Worm (Caenorhabditis elegans): Measurements from ENCODE around the gene C18G1.1.

The C18G1.1 gene

DNA sequence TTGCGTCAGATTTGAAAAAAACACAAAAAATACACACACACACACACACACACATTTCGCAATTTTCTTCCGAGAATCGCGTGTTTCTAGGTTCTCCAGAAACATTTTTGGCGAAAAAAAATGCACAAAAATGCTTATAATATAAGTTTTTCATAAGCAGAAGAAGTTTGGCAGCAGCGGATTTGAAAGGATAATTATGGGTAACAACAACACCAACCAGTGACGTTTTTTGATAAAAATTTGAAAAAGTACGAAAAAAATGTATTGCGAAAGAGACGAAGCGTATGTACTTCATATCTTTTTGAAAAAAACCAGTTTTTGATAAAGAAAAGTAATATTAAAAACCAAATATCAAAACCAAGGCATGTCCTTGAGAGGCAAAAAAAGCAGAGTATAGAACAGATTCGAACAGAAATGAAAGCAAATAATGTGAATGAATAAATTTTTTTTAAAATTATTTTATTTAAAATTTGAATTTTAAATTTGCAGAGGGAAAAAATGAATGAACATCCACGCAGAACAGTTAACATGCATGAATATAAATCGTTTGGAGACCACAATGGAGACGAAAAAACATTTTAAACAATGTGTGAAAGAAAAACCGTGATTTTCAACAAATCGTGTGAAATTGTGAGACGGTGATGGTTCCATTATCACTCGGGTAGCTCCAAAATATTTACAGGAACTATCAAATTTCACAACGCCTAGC lies 46.1 kb downstream of the C18G1.1 start (continued):
- TF ChIP-seq lin-35 (GFP tag; optimal IDR thresholded peaks at IDR 0.05) (peak in 1 of 3 experiments; percentile 3), ZK185.1 (tag; optimal IDR thresholded peaks at IDR 0.05; ENCODE audit: poor library complexity, severe bottlenecking) (peak; percentile 68), nhr-90 (tag; optimal IDR thresholded peaks at IDR 0.05) (no peak), akir-1 (GFP tag; optimal IDR thresholded peaks at IDR 0.05) (no peak), somi-1 (GFP tag; optimal IDR thresholded peaks at IDR 0.05) (peak; percentile 57), madf-3 (GFP tag; IDR thresholded peaks at IDR 0.05) (0 out of 2 replicates have a peak, but pooled peaks have one; percentile 1), F39B2.1 (GFP tag; IDR thresholded peaks at IDR 0.05) (no peak), T26A5.8 (tag; optimal IDR thresholded peaks at IDR 0.05) (peak; percentile 32), hlh-26 (GFP tag; conservative IDR thresholded peaks at IDR 0.05) (no peak), hsf-1 (GFP tag; IDR thresholded peaks at IDR 0.05) (peak; percentile 48; the same call in 1 of the 2 replicates), tbp1 (GFP tag; optimal IDR thresholded peaks at IDR 0.05) (peak; percentile 3), F33H1.4 (GFP tag; IDR thresholded peaks at IDR 0.05) (no peak), F57A8.1 (GFP tag; optimal IDR thresholded peaks at IDR 0.05) (no peak), B0035.1 (tag; optimal IDR thresholded peaks at IDR 0.05) (no peak), tbx-9 (tag; optimal IDR thresholded peaks at IDR 0.05; ENCODE audit: borderline replicate concordance) (peak; percentile 25), athp-1 (tag; optimal IDR thresholded peaks at IDR 0.05) (peak; percentile 91), lin-40 (tag; optimal IDR thresholded peaks at IDR 0.05) (peak; percentile 66), ztf-28 (GFP tag; IDR thresholded peaks at IDR 0.05) (no peak), nfyb-1 (GFP tag; IDR thresholded peaks at IDR 0.05) (peak; percentile 85), rec-8 (tag; optimal IDR thresholded peaks at IDR 0.05) (peak; percentile 7 to 43), lsy-27 (tag; optimal IDR thresholded peaks at IDR 0.05; ENCODE audit: borderline replicate concordance, insufficient read depth) (no peak), snpc-1.3 (tag; optimal IDR thresholded peaks at IDR 0.05; ENCODE audit: insufficient read depth) (no peak), madf-6 (GFP tag; IDR thresholded peaks at IDR 0.05) (peak; percentile 44), aptf-2 (GFP tag; conservative IDR thresholded peaks at IDR 0.05) (no peak), Y67H2A.10 (GFP tag; conservative IDR thresholded peaks at IDR 0.05) (no peak), F57C9.4 (tag; optimal IDR thresholded peaks at IDR 0.05) (peak; percentile 83), ekl-4 (GFP tag; IDR thresholded peaks at IDR 0.05) (peak; percentile 7; the same call in 1 of the 2 replicates), hlh-12 (tag; optimal IDR thresholded peaks at IDR 0.05) (no peak), let-526 (GFP tag; IDR thresholded peaks at IDR 0.05) (no peak), lin-54 (GFP tag; optimal IDR thresholded peaks at IDR 0.05) (peak; percentile 54), die-1 (tag; optimal IDR thresholded peaks at IDR 0.05) (peak; percentile 43), lag-1 (GFP tag; IDR thresholded peaks at IDR 0.05) (no peak), bed-2 (GFP tag; IDR thresholded peaks at IDR 0.05) (no peak), C06A6.2 (GFP tag; conservative IDR thresholded peaks at IDR 0.05) (peak; percentile 46), egl-44 (GFP tag; IDR thresholded peaks at IDR 0.05) (no peak), hrde-1 (tag; optimal IDR thresholded peaks at IDR 0.05; ENCODE audit: borderline replicate concordance) (peak; percentile 62), Y95B8A.8 (GFP tag; IDR thresholded peaks at IDR 0.05) (0 out of 2 replicates have a peak, but pooled peaks have one; percentile 48), F10E7.11 (tag; optimal IDR thresholded peaks at IDR 0.05) (peak; percentile 92), nhr-27 (tag; optimal IDR thresholded peaks at IDR 0.05) (no peak), lir-1 (GFP tag; conservative IDR thresholded peaks at IDR 0.05) (no peak), unc-62 (GFP tag; optimal IDR thresholded peaks at IDR 0.05) (no peak), ceh-91 (GFP tag; IDR thresholded peaks at IDR 0.05) (no peak), dpl-1 (GFP tag; optimal IDR thresholded peaks at IDR 0.05) (no peak), F55B11.4 (tag; optimal IDR thresholded peaks at IDR 0.05; ENCODE audit: borderline replicate concordance, insufficient read depth) (no peak), cebp-1 (GFP tag; IDR thresholded peaks at IDR 0.05) (peak; percentile 80), cebp-1 (tag; optimal IDR thresholded peaks at IDR 0.05) (peak; percentile 96)
